Worm (Caenorhabditis elegans): Measurements from ENCODE around the gene srg-66.
A peak's percentile ranks its signal among the peaks of the same experiment; 100 is the strongest.
"Not testable (repeated sequence)": the region's sequence is repeated elsewhere in the genome, so short reads cannot be mapped to it uniquely, and the experiment has no call there.

Gene srg-66

DNA sequence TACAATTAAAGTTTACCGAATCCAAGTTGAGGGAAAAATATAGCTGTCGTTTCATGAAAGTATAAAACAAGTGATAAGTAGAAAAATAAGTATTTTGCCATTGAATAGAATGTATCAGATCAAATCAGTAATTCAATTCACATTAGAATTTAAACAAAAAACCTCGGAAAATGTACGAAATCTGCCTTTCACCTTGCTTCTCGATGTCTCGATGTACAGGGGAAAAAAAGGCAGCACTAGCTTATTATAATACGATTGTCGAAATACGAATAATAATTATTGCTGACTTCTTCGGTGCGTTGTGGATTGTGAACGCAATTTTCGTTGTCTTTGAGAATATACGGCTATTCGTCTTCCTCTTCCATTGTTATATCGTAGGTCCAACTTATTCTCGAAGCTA is 6.6 kb upstream of the srg-66 start, which contains the start of gene grl-18:
Gene grl-18 (minus strand): TSS at position 101 of the 400 bp plus-strand sequence.
- no peak for TF ChIP-seq elt-3 (tag; optimal IDR thresholded peaks at IDR 0.05)
- no peak for TF ChIP-seq sma-9 (GFP tag; optimal IDR thresholded peaks at IDR 0.05)
- no peak for TF ChIP-seq sma-9 (tag; optimal IDR thresholded peaks at IDR 0.05)
- no peak for TF ChIP-seq ceh-82 (tag; optimal IDR thresholded peaks at IDR 0.05)
- no peak for TF ChIP-seq nhr-6 (tag; optimal IDR thresholded peaks at IDR 0.05)
- no peak for TF ChIP-seq lin-39 (tag; optimal IDR thresholded peaks at IDR 0.05)

DNA sequence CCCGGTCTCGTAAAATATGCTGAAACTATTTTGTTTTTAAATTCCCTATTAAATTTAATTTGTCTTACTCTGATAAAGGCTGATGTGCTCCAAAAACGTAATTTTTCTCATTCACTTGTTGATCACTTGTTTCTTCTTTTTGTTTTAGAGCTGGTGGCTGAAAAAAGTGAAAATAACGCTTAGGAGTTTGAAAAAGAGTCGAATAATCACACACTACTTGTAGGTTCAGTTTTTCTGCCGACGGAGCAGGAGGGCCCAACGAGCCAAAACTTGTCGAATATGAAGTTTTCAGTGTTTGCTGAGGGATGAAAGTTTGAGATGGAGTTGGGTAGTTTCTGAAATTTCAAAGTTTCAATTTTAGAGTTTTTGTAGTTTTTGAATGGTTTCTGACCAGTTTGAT is 5.0 kb upstream of the srg-66 start:
- TF ChIP-seq nhr-77 (tag; optimal IDR thresholded peaks at IDR 0.05): no peak
- no peak for TF ChIP-seq ceh-16 (tag; optimal IDR thresholded peaks at IDR 0.05)
- no peak for TF ChIP-seq aly-2 (tag; optimal IDR thresholded peaks at IDR 0.05)
- no peak for TF ChIP-seq nhr-129 (tag; optimal IDR thresholded peaks at IDR 0.05)
- TF ChIP-seq alr-1 (tag; optimal IDR thresholded peaks at IDR 0.05): no peak
- TF ChIP-seq nhr-237 (tag; optimal IDR thresholded peaks at IDR 0.05): no peak
- no peak for TF ChIP-seq nhr-10 (tag; optimal IDR thresholded peaks at IDR 0.05)
- no peak for TF ChIP-seq skn-1 (tag; optimal IDR thresholded peaks at IDR 0.05)
- TF ChIP-seq ZK546.5 (tag; optimal IDR thresholded peaks at IDR 0.05): no peak
- no peak for TF ChIP-seq mab-5 (tag; optimal IDR thresholded peaks at IDR 0.05)
- no peak for TF ChIP-seq zag-1 (tag; optimal IDR thresholded peaks at IDR 0.05)
- TF ChIP-seq gmeb-1 (tag; optimal IDR thresholded peaks at IDR 0.05): no peak

DNA sequence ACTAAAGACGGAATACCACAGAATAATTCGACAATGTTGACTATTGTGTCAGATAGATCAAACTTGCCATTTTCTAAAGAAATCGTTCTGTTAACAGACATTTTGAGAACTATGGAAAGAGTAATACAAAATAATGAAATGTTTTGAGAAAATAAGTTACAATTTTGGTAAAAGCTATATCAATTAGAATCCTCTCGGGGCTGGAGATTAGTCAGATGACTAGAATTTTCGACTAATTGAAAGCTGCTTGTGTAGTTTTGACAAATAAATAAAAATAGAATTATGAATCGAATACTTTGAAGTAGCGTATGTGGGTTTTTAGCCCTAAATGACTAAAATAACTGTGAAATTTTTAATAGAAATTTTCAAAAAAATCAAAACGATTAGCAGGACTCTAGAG is 2.7 kb upstream of the srg-66 start, which contains the start of gene srg-65:
Gene srg-65 (minus strand): TSS at position 101 of the 400 bp plus-strand sequence.
- TF ChIP-seq sma-3 (GFP tag; optimal IDR thresholded peaks at IDR 0.05) (no peak), mab-5 (tag; optimal IDR thresholded peaks at IDR 0.05) (no peak), unc-55 (GFP tag; optimal IDR thresholded peaks at IDR 0.05) (no peak), fos-1 (tag; optimal IDR thresholded peaks at IDR 0.05) (no peak), zag-1 (tag; optimal IDR thresholded peaks at IDR 0.05) (no peak), lsy-2 (tag; optimal IDR thresholded peaks at IDR 0.05) (no peak), sem-4 (tag; optimal IDR thresholded peaks at IDR 0.05) (no peak)

DNA sequence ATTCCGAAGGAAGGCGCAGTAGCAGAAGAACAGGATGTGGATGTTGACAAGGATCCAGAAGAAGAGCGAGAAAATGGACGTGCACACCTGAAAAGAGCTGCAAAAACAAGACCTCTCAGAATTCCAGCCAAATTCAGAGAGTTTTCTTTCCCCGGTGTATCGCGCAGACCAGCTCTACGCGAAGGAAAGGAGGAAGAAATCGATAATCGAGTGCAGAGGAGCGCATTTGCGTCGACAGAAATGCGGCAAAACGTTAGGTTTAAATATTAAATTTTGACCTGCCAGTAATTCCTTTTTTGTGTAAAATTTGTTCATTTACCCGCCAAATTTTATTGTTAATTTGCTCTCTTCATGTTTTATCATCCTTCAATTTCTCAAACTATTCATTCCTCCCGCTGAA is 4.5 kb downstream of the srg-66 start:
- TF ChIP-seq lsy-2 (tag; optimal IDR thresholded peaks at IDR 0.05) (no peak), Y55F3AM.14 (GFP tag; optimal IDR thresholded peaks at IDR 0.05) (no peak), unc-55 (GFP tag; optimal IDR thresholded peaks at IDR 0.05) (peak; percentile 20), aly-2 (tag; optimal IDR thresholded peaks at IDR 0.05) (no peak), lin-39 (tag; optimal IDR thresholded peaks at IDR 0.05) (no peak), ztf-4 (tag; optimal IDR thresholded peaks at IDR 0.05) (no peak)

DNA sequence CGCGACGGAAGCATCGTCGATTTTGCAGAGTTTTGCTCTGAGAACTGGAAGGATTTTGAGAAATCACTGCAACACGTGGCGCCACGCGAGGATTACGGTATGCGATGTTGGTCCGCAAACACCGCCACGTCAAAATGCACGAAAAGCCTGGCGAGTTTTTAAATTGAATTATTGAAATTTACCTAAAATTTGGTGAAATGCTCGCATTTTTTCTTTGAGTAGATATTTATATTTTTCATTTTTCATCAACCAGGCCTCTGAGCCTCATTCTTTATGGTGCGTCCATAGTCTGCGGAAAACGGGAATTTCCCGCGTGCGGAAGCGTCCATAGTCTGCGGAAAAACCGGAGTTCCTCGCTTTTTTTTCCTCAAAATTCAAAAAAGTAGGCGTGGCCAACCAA is 11.3 kb downstream of the srg-66 start, which contains the start of gene ZC317.7:
Gene ZC317.7 (minus strand): TSS at position 101 of the 400 bp plus-strand sequence.
- not testable (repeated sequence) for TF ChIP-seq nhr-23, peb-1, ztf-11 (tag; optimal IDR thresholded peaks at IDR 0.05)

DNA sequence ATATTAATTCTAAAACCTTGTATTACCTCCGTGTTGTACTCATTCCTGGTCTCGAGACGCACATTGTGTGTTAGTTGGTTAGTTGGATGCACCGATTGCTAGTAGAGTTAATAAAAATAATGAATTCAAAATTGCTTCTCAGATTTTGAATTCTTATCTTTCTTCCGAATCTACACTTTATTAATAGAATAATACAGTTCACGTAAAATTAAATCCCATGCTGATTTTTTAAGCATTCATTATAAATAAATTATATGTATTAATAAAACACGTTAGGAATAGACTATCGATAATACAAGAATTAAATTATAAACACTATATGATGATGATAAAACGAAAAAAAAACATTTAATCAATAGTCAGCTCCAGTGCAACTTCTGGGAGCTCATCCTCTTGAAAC is 13.7 kb downstream of the srg-66 start, which contains the start of gene ZC317.6:
Gene ZC317.6 (minus strand): TSS at position 101 of the 400 bp plus-strand sequence.
- not testable (repeated sequence) for TF ChIP-seq egl-27, nhr-11, mab-5 (tag; optimal IDR thresholded peaks at IDR 0.05)

DNA sequence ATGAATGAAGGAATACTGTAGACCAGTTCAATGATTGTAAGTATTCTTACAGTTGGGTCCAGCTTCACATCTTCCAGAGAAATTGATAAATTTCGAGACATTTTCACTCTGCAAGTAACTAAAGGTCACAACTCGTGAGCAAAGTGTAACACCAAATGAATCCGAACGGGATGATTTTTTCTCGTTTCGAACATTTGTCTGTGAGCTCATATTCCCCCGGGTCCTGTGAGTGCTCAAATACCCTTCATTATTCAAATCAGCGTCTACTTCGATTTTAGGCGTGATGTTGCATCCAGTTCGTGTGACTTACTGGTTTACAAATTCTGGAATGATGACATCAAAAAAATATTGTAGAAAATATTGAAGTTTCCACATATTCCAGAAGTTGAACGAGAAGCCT is 16.9 kb downstream of the srg-66 start, which contains the start of gene srg-68:
Gene srg-68 (minus strand): TSS at position 101 of the 400 bp plus-strand sequence.
- TF ChIP-seq egl-27 (tag; optimal IDR thresholded peaks at IDR 0.05): no peak

DNA sequence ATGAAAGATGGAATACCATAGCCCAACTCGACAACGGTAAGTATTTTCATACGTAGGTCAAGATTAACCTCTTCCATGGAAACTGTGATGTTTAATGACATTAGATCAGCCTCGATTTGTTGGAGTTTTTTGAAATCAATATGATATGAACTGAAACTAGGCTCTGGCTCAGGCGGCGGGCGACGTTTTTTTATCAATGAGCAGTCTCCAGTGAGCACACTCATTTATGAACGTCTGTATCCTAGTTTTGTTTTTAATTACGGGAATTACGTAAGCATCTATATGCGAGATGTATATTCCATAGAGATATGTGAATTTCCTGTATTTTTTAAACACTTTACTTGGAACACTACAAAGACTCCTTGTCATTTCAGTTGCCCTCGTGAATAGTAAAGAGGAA is 19.3 kb downstream of the srg-66 start, which contains the start of gene srg-67:
Gene srg-67 (minus strand): TSS at position 101 of the 400 bp plus-strand sequence.
- TF ChIP-seq unc-62 (GFP tag; optimal IDR thresholded peaks at IDR 0.05): no peak
- no peak for TF ChIP-seq mdl-1 (tag; optimal IDR thresholded peaks at IDR 0.05)
- no peak for TF ChIP-seq sma-9 (GFP tag; optimal IDR thresholded peaks at IDR 0.05)
- TF ChIP-seq sma-9 (tag; optimal IDR thresholded peaks at IDR 0.05): no peak
- TF ChIP-seq ama-1 (optimal IDR thresholded peaks at IDR 0.05): no peak
- no peak for TF ChIP-seq mbf-1 (tag; optimal IDR thresholded peaks at IDR 0.05)
- TF ChIP-seq ZK546.5 (tag; optimal IDR thresholded peaks at IDR 0.05): no peak
- TF ChIP-seq nhr-21 (tag; optimal IDR thresholded peaks at IDR 0.05): no peak
- TF ChIP-seq fos-1 (tag; optimal IDR thresholded peaks at IDR 0.05): no peak
- TF ChIP-seq mab-5 (tag; optimal IDR thresholded peaks at IDR 0.05): no peak
- no peak for TF ChIP-seq aly-2 (tag; optimal IDR thresholded peaks at IDR 0.05)
- TF ChIP-seq C34F6.9 (tag; optimal IDR thresholded peaks at IDR 0.05): no peak
- no peak for TF ChIP-seq nhr-77 (tag; optimal IDR thresholded peaks at IDR 0.05)
- no peak for TF ChIP-seq F13H6.1 (tag; optimal IDR thresholded peaks at IDR 0.05)
- TF ChIP-seq alr-1 (tag; optimal IDR thresholded peaks at IDR 0.05): no peak
- no peak for TF ChIP-seq ceh-82 (tag; optimal IDR thresholded peaks at IDR 0.05)
